Worm (Caenorhabditis elegans) whole organism, late embryonic: ENCODE measurements around the gene hrg-2.
"Not testable (repeated sequence)": the region's sequence is repeated elsewhere in the genome, so short reads cannot be mapped to it uniquely, and the experiment has no call there.

Experiments
- C08G9.2 ChIP-seq: sonication (generic microtip); optimal IDR thresholded peaks from 2 replicates; lab custom pipeline; 2016; ENCODE audit warnings: mild to moderate bottlenecking, missing genetic modification characterization, moderate library complexity, missing compliant biosample characterization
- F13H6.1 ChIP-seq: sonication (generic microtip); optimal IDR thresholded peaks from 2 replicates; lab custom pipeline; 2016; ENCODE audit warnings: missing genetic modification characterization, missing compliant biosample characterization
- K09A11.1 ChIP-seq: sonication (generic microtip); optimal IDR thresholded peaks from 2 replicates; lab custom pipeline; 2017; ENCODE audit warnings: antibody characterized with exemption, mild to moderate bottlenecking, missing genetic modification characterization, missing compliant biosample characterization; ENCODE audit not compliant: insufficient read depth
- ama-1 ChIP-seq: fragments of 150-350 bp; optimal IDR thresholded peaks from 2 replicates; lab custom pipeline; 2014
- ceh-24 ChIP-seq: sonication (generic microtip); optimal IDR thresholded peaks from 2 replicates; lab custom pipeline; 2016; ENCODE audit warnings: mild to moderate bottlenecking, missing genetic modification characterization, missing compliant biosample characterization
- ceh-34 ChIP-seq: sonication (generic microtip); optimal IDR thresholded peaks from 2 replicates; lab custom pipeline; 2016; ENCODE audit warnings: mild to moderate bottlenecking, missing genetic modification characterization, missing compliant biosample characterization
- elt-4 ChIP-seq: sonication (generic microtip); optimal IDR thresholded peaks from 2 replicates; lab custom pipeline; 2016; ENCODE audit warnings: missing genetic modification characterization, missing compliant biosample characterization
- lin-11 ChIP-seq: fragments of 200-800 bp; sonication (Bioruptor generic); optimal IDR thresholded peaks from 2 replicates; lab custom pipeline; 2018; ENCODE audit warnings: mild to moderate bottlenecking, missing genetic modification characterization, missing compliant biosample characterization
- pqm-1 ChIP-seq: sonication (generic microtip); optimal IDR thresholded peaks from 2 replicates; lab custom pipeline; 2016; ENCODE audit warnings: missing genetic modification characterization, missing compliant biosample characterization
- tbx-2 ChIP-seq: sonication (generic microtip); optimal IDR thresholded peaks from 2 replicates; lab custom pipeline; 2016; ENCODE audit warnings: missing genetic modification characterization, missing compliant biosample characterization
- unc-3 ChIP-seq, 2 experiments: fragments of 200-800 bp in 1 of 2; sonication (Bioruptor generic) in 1 of 2; sonication (generic microtip) in 1 of 2; conservative IDR thresholded peaks in 1 of 2; optimal IDR thresholded peaks in 1 of 2; 2 replicates each; pipeline versions ENCODE4 v1.3.6 to Lab custom; 2016 to 2022; ENCODE audit warnings: missing compliant biosample characterization in 2 of 2, missing genetic modification characterization in 2 of 2, missing genetic modification reagents in 1 of 2

DNA sequence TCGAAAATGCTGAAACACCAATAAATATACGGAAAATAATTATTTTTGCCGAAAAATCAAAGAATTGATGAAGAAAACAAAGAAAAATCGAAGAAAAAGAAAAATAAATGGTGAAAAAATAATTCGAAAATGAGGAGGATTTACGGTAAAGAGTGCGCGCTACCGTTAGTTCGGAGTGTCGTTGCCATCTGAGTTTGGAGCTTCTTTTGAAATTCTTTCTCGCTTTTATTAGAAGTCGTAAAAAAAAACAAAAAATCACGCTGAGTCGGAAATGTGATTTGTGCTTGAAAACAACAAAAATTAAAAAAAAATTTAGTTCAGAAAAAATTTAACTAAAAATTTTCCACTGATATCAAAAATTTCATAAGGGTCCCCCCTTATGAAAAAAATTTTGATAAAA lies 36.1 kb downstream of the hrg-2 start, which contains the start of gene F23H12.10:
- TF ChIP-seq elt-4; pqm-1 (tag; lab: Kevin White, UChicago); C08G9.2 (tag; lab: Kevin White, UChicago); unc-3 (GFP tag; conservative IDR thresholded peaks at IDR 0.05; lab: Robert Waterston, UW); unc-3 (tag; optimal IDR thresholded peaks at IDR 0.05; lab: Kevin White, UChicago); ama-1 (lab: Kevin White, UChicago); F13H6.1 (tag; lab: Kevin White, UChicago); lin-11 (tag; lab: Kevin White, UChicago); ceh-24 (tag; lab: Kevin White, UChicago); tbx-2 (tag; lab: Kevin White, UChicago); K09A11.1 (tag; lab: Kevin White, UChicago); ceh-34 (tag; lab: Kevin White, UChicago): not testable (repeated sequence)
